Worm (Caenorhabditis elegans): Measurements from ENCODE around the gene clp-4.

The clp-4 gene

DNA sequence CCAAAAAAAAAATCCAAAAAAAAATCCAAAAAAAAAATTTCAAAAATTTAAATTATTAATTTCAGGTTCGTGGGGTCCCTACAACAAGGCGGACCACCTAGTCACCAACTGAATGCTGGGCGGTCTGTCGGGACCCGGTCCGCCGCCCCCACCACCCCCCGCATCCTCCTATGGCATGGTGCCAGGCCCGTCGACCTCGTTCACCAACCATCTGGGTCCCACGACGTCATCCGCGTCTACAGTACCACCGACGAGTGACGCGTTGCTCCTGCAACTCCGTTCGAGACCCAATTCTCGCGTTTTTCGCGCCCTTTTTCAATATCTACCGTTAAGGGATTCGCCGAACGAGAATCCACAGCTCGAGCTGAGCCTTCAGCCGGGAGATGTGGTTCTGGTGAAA lies 29.2 kb downstream of the clp-4 start:
- TF ChIP-seq lin-13 (GFP tag; optimal IDR thresholded peaks at IDR 0.05) (no peak), aha-1 (tag; optimal IDR thresholded peaks at IDR 0.05) (no peak), unc-30 (tag; optimal IDR thresholded peaks at IDR 0.05) (no peak), vab-15 (tag; optimal IDR thresholded peaks at IDR 0.05) (no peak), lin-35 (GFP tag; optimal IDR thresholded peaks at IDR 0.05) (no peak)

DNA sequence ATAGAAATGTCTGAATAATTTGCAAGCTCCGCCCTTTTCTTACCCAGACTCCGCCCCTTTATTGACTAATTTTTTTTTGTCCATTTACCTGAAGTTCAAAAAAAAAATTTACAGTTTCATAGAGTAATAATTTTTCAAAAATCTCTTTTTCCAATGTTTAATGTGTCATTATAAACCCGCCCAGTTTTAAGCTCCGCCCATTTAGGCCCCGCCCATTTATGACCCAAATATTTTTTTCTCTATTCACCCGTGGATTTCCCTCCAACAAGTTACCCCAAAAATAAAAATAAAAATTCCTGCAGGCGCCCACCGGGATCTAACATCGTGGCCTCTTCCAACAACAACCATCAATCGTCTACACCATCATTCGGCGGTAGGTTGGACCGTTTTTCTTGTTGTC lies 30.1 kb downstream of the clp-4 start, which contains the start of gene rimb-1:
rimb-1 (plus strand) TSS at position 301 of the 400 bp plus-strand sequence.
- TF ChIP-seq egl-27 (tag; optimal IDR thresholded peaks at IDR 0.05) (no peak), alr-1 (tag; optimal IDR thresholded peaks at IDR 0.05; ENCODE audit: borderline replicate concordance) (no peak)

DNA sequence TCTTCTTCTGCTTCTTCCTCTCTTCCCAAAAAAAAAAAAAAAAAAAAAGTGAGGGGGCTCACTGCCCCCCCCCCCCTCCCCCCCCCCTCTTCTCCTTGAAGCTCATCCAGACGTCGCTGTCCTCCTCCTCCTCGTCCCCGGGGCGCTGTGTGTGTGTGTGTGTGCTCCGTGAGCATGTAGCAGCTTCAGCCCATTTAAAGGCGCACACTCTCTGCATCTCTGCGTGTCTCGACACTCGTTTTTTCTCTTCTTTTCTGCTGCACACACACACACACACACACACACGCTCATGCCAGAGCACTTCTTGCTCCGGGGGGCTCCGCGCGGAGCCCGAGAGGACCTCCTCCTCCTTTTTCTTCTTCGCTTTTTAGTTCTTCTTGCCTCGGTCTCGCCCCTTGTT lies 32.3 kb downstream of the clp-4 start:
- TF ChIP-seq unc-30 (tag; optimal IDR thresholded peaks at IDR 0.05) (no peak), nhr-28 (tag; optimal IDR thresholded peaks at IDR 0.05) (no peak), mef-2 (tag; optimal IDR thresholded peaks at IDR 0.05) (no peak), egl-13 (tag; optimal IDR thresholded peaks at IDR 0.05) (peak; percentile 8), isw-1 (GFP tag; IDR thresholded peaks at IDR 0.05) (peak; percentile 40), lsy-2 (tag; optimal IDR thresholded peaks at IDR 0.05) (peak; percentile 52 to 62), sup-37 (GFP tag; optimal IDR thresholded peaks at IDR 0.05) (no peak), snpc-4 (tag; optimal IDR thresholded peaks at IDR 0.05) (no peak), dsc-1 (tag; optimal IDR thresholded peaks at IDR 0.05) (peak; percentile 19), lin-15B (tag; optimal IDR thresholded peaks at IDR 0.05) (peak; percentile 11), skn-1 (tag; optimal IDR thresholded peaks at IDR 0.05) (peak; percentile 24), nhr-77 (tag; optimal IDR thresholded peaks at IDR 0.05) (no peak), zag-1 (tag; optimal IDR thresholded peaks at IDR 0.05) (peak; percentile 4), fkh-8 (tag; optimal IDR thresholded peaks at IDR 0.05) (peak; percentile 82), snu-23 (GFP tag; optimal IDR thresholded peaks at IDR 0.05) (peak; percentile 48), unc-86 (tag; optimal IDR thresholded peaks at IDR 0.05) (peak; percentile 76), swsn-7 (tag; optimal IDR thresholded peaks at IDR 0.05) (peak; percentile 51), nhr-12 (tag; optimal IDR thresholded peaks at IDR 0.05) (no peak), F16B12.6 (tag; optimal IDR thresholded peaks at IDR 0.05) (peak; percentile 26), nhr-19 (GFP tag; conservative IDR thresholded peaks at IDR 0.05) (peak; percentile 34), ztf-11 (tag; optimal IDR thresholded peaks at IDR 0.05) (no peak), C34B4.2 (tag; optimal IDR thresholded peaks at IDR 0.05) (no peak), blmp-1 (tag; optimal IDR thresholded peaks at IDR 0.05) (no peak), mdl-1 (tag; optimal IDR thresholded peaks at IDR 0.05) (no peak), aha-1 (tag; optimal IDR thresholded peaks at IDR 0.05) (no peak), lin-13 (GFP tag; optimal IDR thresholded peaks at IDR 0.05) (peak; percentile 27), ceh-82 (tag; optimal IDR thresholded peaks at IDR 0.05) (peak in 2 of 3 experiments; percentile 47 to 91), fkh-10 (GFP tag; optimal IDR thresholded peaks at IDR 0.05) (peak; percentile 53), ama-1 (optimal IDR thresholded peaks at IDR 0.05) (no peak), xbp-1 (tag; optimal IDR thresholded peaks at IDR 0.05) (peak; percentile 7), nhr-47 (tag; optimal IDR thresholded peaks at IDR 0.05) (peak; percentile 66), lin-35 (GFP tag; optimal IDR thresholded peaks at IDR 0.05) (peak in 1 of 2 experiments; percentile 52), hlh-17 (GFP tag; optimal IDR thresholded peaks at IDR 0.05; ENCODE audit: borderline replicate concordance) (no peak), fkh-4 (tag; optimal IDR thresholded peaks at IDR 0.05; ENCODE audit: borderline replicate concordance) (no peak), unc-130 (tag; optimal IDR thresholded peaks at IDR 0.05) (no peak), alr-1 (tag; optimal IDR thresholded peaks at IDR 0.05; ENCODE audit: borderline replicate concordance) (no peak), ces-1 (GFP tag; optimal IDR thresholded peaks at IDR 0.05) (no peak), elt-3 (tag; optimal IDR thresholded peaks at IDR 0.05) (no peak), lin-39 (tag; optimal IDR thresholded peaks at IDR 0.05) (no peak), tbx-2 (tag; optimal IDR thresholded peaks at IDR 0.05) (peak; percentile 34), hpl-2 (GFP tag; optimal IDR thresholded peaks at IDR 0.05) (no peak), nhr-237 (tag; optimal IDR thresholded peaks at IDR 0.05) (no peak), ceh-8 (GFP tag; optimal IDR thresholded peaks at IDR 0.05) (peak; percentile 65), ceh-90 (tag; optimal IDR thresholded peaks at IDR 0.05) (no peak), nhr-85 (tag) (peak; percentile 2), dpl-1 (GFP tag; optimal IDR thresholded peaks at IDR 0.05) (peak in 1 of 3 experiments; percentile 29), nhr-71 (tag; optimal IDR thresholded peaks at IDR 0.05) (peak; percentile 55)
